Fruit fly (Drosophila melanogaster) whole organism, embryonic: ENCODE results near the gene CG12992.
A peak's percentile ranks its signal among the peaks of the same experiment; 100 is the strongest.

Source experiments
- Ada2b ChIP-seq: fragments of 200-800 bp; sonication (Bioruptor generic); IDR thresholded peaks from 2 replicates; pipeline ENCODE4 v1.3.6; 2022; ENCODE audit warnings: missing biosample characterization, missing genetic modification characterization
- Asciz ChIP-seq: fragments of 200-800 bp; sonication (Bioruptor generic); optimal IDR thresholded peaks from 2 replicates; lab custom pipeline; 2017; ENCODE audit warnings: missing biosample characterization, mild to moderate bottlenecking, missing genetic modification characterization, missing genetic modification reagents
- CG10462 ChIP-seq: fragments of 200-800 bp; sonication (Bioruptor generic); optimal IDR thresholded peaks from 2 replicates; lab custom pipeline; 2016; ENCODE audit warnings: missing biosample characterization, missing genetic modification characterization
- CG10959 ChIP-seq: fragments of 200-800 bp; sonication (Bioruptor generic); IDR thresholded peaks from 2 replicates; pipeline ENCODE4 v1.3.6; 2022; ENCODE audit warnings: missing biosample characterization, missing genetic modification characterization
- CG12659 ChIP-seq: fragments of 200-800 bp; sonication (Bioruptor generic); optimal IDR thresholded peaks from 3 replicates; lab custom pipeline; 2017; ENCODE audit warnings: mild to moderate bottlenecking, missing biosample characterization, missing genetic modification reagents, missing genetic modification characterization
- CG12942 ChIP-seq: fragments of 200-800 bp; sonication (Bioruptor generic); optimal IDR thresholded peaks from 3 replicates; lab custom pipeline; 2016; ENCODE audit warnings: missing biosample characterization, missing genetic modification characterization
- CG14014 ChIP-seq: fragments of 200-800 bp; sonication (Bioruptor generic); IDR thresholded peaks from 2 replicates; pipeline ENCODE4 v1.3.6; 2022; ENCODE audit warnings: missing biosample characterization, missing genetic modification characterization
- CG14667 ChIP-seq: fragments of 200-800 bp; sonication (Bioruptor generic); IDR thresholded peaks from 2 replicates; pipeline ENCODE4 v1.3.6; 2022; ENCODE audit warnings: missing biosample characterization, missing genetic modification characterization
- CG14710 ChIP-seq: fragments of 200-800 bp; sonication (Bioruptor generic); optimal IDR thresholded peaks from 3 replicates; lab custom pipeline; 2019; ENCODE audit warnings: missing biosample characterization, mild to moderate bottlenecking, missing genetic modification characterization, moderate library complexity
- CG16813 ChIP-seq: fragments of 200-800 bp; sonication (Bioruptor generic); IDR thresholded peaks from 3 replicates; pipeline ENCODE4 v1.3.6; 2022; ENCODE audit warnings: missing biosample characterization, missing genetic modification characterization; ENCODE audit not compliant: partially characterized antibody
- CG18599 ChIP-seq: fragments of 200-800 bp; sonication (Bioruptor generic); optimal IDR thresholded peaks from 3 replicates; lab custom pipeline; 2017; ENCODE audit warnings: missing biosample characterization, missing genetic modification characterization, mild to moderate bottlenecking, moderate library complexity, missing genetic modification reagents
- CG2120 ChIP-seq: fragments of 200-800 bp; sonication (Bioruptor generic); optimal IDR thresholded peaks from 3 replicates; lab custom pipeline; 2016; ENCODE audit warnings: missing biosample characterization, missing genetic modification characterization
- CG2129 ChIP-seq: fragments of 200-800 bp; sonication (Bioruptor generic); IDR thresholded peaks from 2 replicates; pipeline ENCODE4 v1.3.6; 2022; ENCODE audit warnings: missing biosample characterization, missing genetic modification characterization; ENCODE audit not compliant: partially characterized antibody
- CG2199 ChIP-seq: fragments of 200-800 bp; sonication (Bioruptor generic); IDR thresholded peaks from 3 replicates; pipeline ENCODE4 v1.3.6; 2022; ENCODE audit warnings: missing biosample characterization, missing genetic modification characterization
- CG34422 ChIP-seq: fragments of 200-800 bp; sonication (Bioruptor generic); IDR thresholded peaks from 3 replicates; pipeline ENCODE4 v1.3.6; 2022; ENCODE audit warnings: missing biosample characterization, missing genetic modification characterization
- CG8089 ChIP-seq: fragments of 200-800 bp; sonication (Bioruptor generic); optimal IDR thresholded peaks from 3 replicates; lab custom pipeline; 2016; ENCODE audit warnings: missing biosample characterization, missing genetic modification characterization
- CG9609 ChIP-seq: fragments of 200-800 bp; sonication (Bioruptor generic); optimal IDR thresholded peaks from 3 replicates; lab custom pipeline; 2016; ENCODE audit warnings: missing biosample characterization, missing genetic modification characterization
- CG9932 ChIP-seq: fragments of 200-800 bp; sonication (Bioruptor generic); IDR thresholded peaks from 2 replicates; pipeline ENCODE4 v1.3.6; 2022; ENCODE audit warnings: missing biosample characterization, missing genetic modification characterization
- HHEX ChIP-seq: fragments of 200-800 bp; sonication (Bioruptor generic); optimal IDR thresholded peaks from 3 replicates; lab custom pipeline; 2017; ENCODE audit warnings: missing biosample characterization, mild to moderate bottlenecking, missing genetic modification characterization, missing genetic modification reagents
- Hand ChIP-seq: fragments of 200-800 bp; sonication (Bioruptor generic); optimal IDR thresholded peaks from 2 replicates; lab custom pipeline; 2017; ENCODE audit warnings: mild to moderate bottlenecking, missing biosample characterization, missing genetic modification reagents, missing genetic modification characterization
- HmgZ ChIP-seq: fragments of 200-800 bp; sonication (Bioruptor generic); optimal IDR thresholded peaks from 2 replicates; lab custom pipeline; 2018; ENCODE audit warnings: missing biosample characterization, mild to moderate bottlenecking, missing genetic modification characterization
- Kr ChIP-seq: fragments of 200-800 bp; sonication (Bioruptor generic); optimal IDR thresholded peaks from 2 replicates; lab custom pipeline; 2017; ENCODE audit warnings: missing biosample characterization, mild to moderate bottlenecking, missing genetic modification characterization
- MTF-1 ChIP-seq: fragments of 200-800 bp; sonication (Bioruptor generic); optimal IDR thresholded peaks from 2 replicates; lab custom pipeline; 2018; ENCODE audit warnings: missing biosample characterization, mild to moderate bottlenecking, missing genetic modification characterization, borderline replicate concordance
- Meics ChIP-seq: fragments of 200-800 bp; sonication (Bioruptor generic); optimal IDR thresholded peaks from 2 replicates; lab custom pipeline; 2017; ENCODE audit warnings: missing biosample characterization, mild to moderate bottlenecking, missing genetic modification characterization
- NK7.1 ChIP-seq: fragments of 200-800 bp; sonication (Bioruptor generic); optimal IDR thresholded peaks from 3 replicates; lab custom pipeline; 2016; ENCODE audit warnings: missing biosample characterization, missing genetic modification characterization
- Nf-YA ChIP-seq: fragments of 200-800 bp; sonication (Bioruptor generic); IDR thresholded peaks from 2 replicates; pipeline ENCODE4 v1.3.6; 2022; ENCODE audit warnings: missing biosample characterization, missing genetic modification characterization
- Oli ChIP-seq: fragments of 200-800 bp; sonication (Bioruptor generic); optimal IDR thresholded peaks from 2 replicates; lab custom pipeline; 2018; ENCODE audit warnings: missing biosample characterization, mild to moderate bottlenecking, missing genetic modification characterization, moderate library complexity
- Opbp ChIP-seq: fragments of 200-800 bp; sonication (Bioruptor generic); IDR thresholded peaks from 3 replicates; pipeline ENCODE4 v1.3.6; 2022; ENCODE audit warnings: missing biosample characterization, missing genetic modification characterization; ENCODE audit not compliant: partially characterized antibody
- PHDP ChIP-seq: fragments of 200-800 bp; sonication (Bioruptor generic); optimal IDR thresholded peaks from 3 replicates; lab custom pipeline; 2018; ENCODE audit warnings: missing biosample characterization, mild to moderate bottlenecking, missing genetic modification characterization, moderate library complexity
- Spps ChIP-seq: fragments of 200-800 bp; sonication (Bioruptor generic); optimal IDR thresholded peaks from 2 replicates; lab custom pipeline; 2018; ENCODE audit warnings: missing biosample characterization, mild to moderate bottlenecking, missing genetic modification characterization
- Sry-β ChIP-seq: fragments of 200-800 bp; sonication (Bioruptor generic); optimal IDR thresholded peaks from 2 replicates; lab custom pipeline; 2018; ENCODE audit warnings: missing biosample characterization, mild to moderate bottlenecking, missing genetic modification characterization, moderate library complexity
- Sry-δ ChIP-seq: fragments of 200-800 bp; sonication (Bioruptor generic); optimal IDR thresholded peaks from 2 replicates; lab custom pipeline; 2016; ENCODE audit warnings: missing biosample characterization, missing genetic modification characterization
- Trl ChIP-seq, 3 experiments: fragments of >200 bp in 2 of 3; fragments of 200-800 bp in 1 of 3; sonication (Bioruptor generic) in 1 of 3; optimal IDR thresholded peaks; 2 replicates in 1 of 3; 3 replicates in 2 of 3; lab custom pipeline; 2016 to 2017; ENCODE audit warnings: missing biosample characterization in 1 of 3, missing genetic modification characterization in 1 of 3
- Usf ChIP-seq: fragments of 200-800 bp; sonication (Bioruptor generic); optimal IDR thresholded peaks from 2 replicates; lab custom pipeline; 2017; ENCODE audit warnings: missing genotype, missing biosample characterization, missing genetic modification characterization
- cato ChIP-seq: fragments of 200-800 bp; sonication (Bioruptor generic); optimal IDR thresholded peaks from 2 replicates; lab custom pipeline; 2016; ENCODE audit warnings: missing biosample characterization, missing genetic modification characterization, borderline replicate concordance
- dimm ChIP-seq: fragments of 200-800 bp; sonication (Bioruptor generic); IDR thresholded peaks from 2 replicates; pipeline ENCODE4 v1.3.6; 2022; ENCODE audit warnings: missing biosample characterization, missing genetic modification characterization
- dm ChIP-seq: fragments of 200-800 bp; sonication (Bioruptor generic); optimal IDR thresholded peaks from 3 replicates; lab custom pipeline; 2016; ENCODE audit warnings: missing biosample characterization, missing genetic modification characterization
- fd64A ChIP-seq: fragments of 200-800 bp; sonication (Bioruptor generic); optimal IDR thresholded peaks from 3 replicates; lab custom pipeline; 2018; ENCODE audit warnings: missing biosample characterization, mild to moderate bottlenecking, missing genetic modification characterization
- fru ChIP-seq: fragments of >200 bp; optimal IDR thresholded peaks from 2 replicates; lab custom pipeline; 2017
- gem ChIP-seq: fragments of 200-800 bp; sonication (Bioruptor generic); optimal IDR thresholded peaks from 2 replicates; lab custom pipeline; 2019; ENCODE audit warnings: missing biosample characterization, mild to moderate bottlenecking, missing genetic modification characterization, moderate library complexity
- grn ChIP-seq: fragments of 200-800 bp; sonication (Bioruptor generic); optimal IDR thresholded peaks from 3 replicates; lab custom pipeline; 2017; ENCODE audit warnings: missing biosample characterization, missing genetic modification characterization
- kni ChIP-seq: fragments of 200-800 bp; sonication (Bioruptor generic); optimal IDR thresholded peaks from 3 replicates; lab custom pipeline; 2017; ENCODE audit warnings: mild to moderate bottlenecking, missing biosample characterization, missing genetic modification reagents, missing genetic modification characterization
- lola ChIP-seq, 3 experiments: fragments of >200 bp in 2 of 3; fragments of 200-800 bp in 1 of 3; sonication (Bioruptor generic) in 1 of 3; optimal IDR thresholded peaks; 2 replicates each; lab custom pipeline; 2017 to 2019; ENCODE audit warnings: missing biosample characterization in 3 of 3, missing genetic modification characterization in 3 of 3, mild to moderate bottlenecking in 1 of 3, moderate library complexity in 1 of 3
- luna ChIP-seq: fragments of 200-800 bp; sonication (Bioruptor generic); optimal IDR thresholded peaks from 2 replicates; lab custom pipeline; 2016; ENCODE audit warnings: missing biosample characterization, missing genetic modification characterization
- mld ChIP-seq: fragments of 200-800 bp; sonication (Bioruptor generic); IDR thresholded peaks from 3 replicates; pipeline ENCODE4 v1.3.6; 2022; ENCODE audit warnings: missing biosample characterization, missing genetic modification characterization; ENCODE audit not compliant: partially characterized antibody
- peb ChIP-seq: fragments of 200-800 bp; sonication (Bioruptor generic); IDR thresholded peaks from 2 replicates; pipeline ENCODE4 v1.3.6; 2022; ENCODE audit warnings: missing biosample characterization, missing genetic modification characterization
- pros ChIP-seq: fragments of 200-800 bp; sonication (Bioruptor generic); optimal IDR thresholded peaks from 3 replicates; lab custom pipeline; 2019; ENCODE audit warnings: missing biosample characterization, mild to moderate bottlenecking, missing genetic modification characterization, moderate library complexity
- slp2 ChIP-seq: fragments of 200-800 bp; sonication (Bioruptor generic); optimal IDR thresholded peaks from 2 replicates; lab custom pipeline; 2016; ENCODE audit warnings: missing biosample characterization, missing genetic modification characterization
- trh ChIP-seq: fragments of 200-800 bp; sonication (Bioruptor generic); optimal IDR thresholded peaks from 2 replicates; lab custom pipeline; 2016; ENCODE audit warnings: missing biosample characterization, missing genetic modification characterization

The CG12992 gene

DNA sequence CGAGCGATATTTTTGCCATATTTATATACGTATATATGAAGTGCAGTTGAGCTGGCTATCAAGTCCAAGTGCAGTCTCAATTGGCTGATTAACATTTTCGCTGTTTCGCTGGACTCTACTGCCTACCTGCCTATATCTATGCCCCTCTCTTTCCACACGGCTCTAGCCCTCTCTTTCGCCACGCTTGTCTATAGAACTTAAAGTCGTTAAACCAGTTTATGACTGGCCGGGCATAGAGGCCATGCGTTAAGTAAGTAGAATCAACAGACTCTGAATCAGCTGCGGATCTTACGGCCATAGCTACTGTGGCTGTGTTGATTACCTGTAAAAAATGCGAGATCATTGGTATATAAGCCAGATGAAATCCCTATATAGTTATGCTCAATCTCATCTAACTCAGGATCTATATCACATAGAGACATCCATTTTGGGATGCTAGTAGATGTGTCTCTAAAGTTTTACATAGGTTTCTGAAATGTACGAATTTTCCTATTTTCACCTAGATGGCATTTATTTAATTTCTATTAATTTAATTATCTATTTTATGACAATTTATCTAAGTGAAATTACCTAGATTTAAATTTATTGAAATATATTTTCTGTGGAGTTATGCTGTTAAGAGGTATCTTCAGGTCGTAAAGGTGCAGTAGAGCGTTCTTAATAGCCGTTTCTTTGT is 6.9 kb upstream of the CG12992 start (continued):
- TF ChIP-seq CG9932 (GFP tag; lab: Robert Waterston, UW) (no peak), Sry-δ (no peak), CG10959 (GFP tag; lab: Robert Waterston, UW) (no peak), CG12659 (no peak), CG2199 (no peak), CG18599 (GFP tag; lab: Kevin White, UChicago) (no peak), CG9609 (GFP tag; lab: Kevin White, UChicago) (no peak), Oli (peak; percentile 48), kni (no peak), CG2120 (no peak), Nf-YA (GFP tag; lab: Robert Waterston, UW) (no peak), CG14710 (tag; lab: Kevin White, UChicago) (peak; percentile 57), Opbp (GFP tag; lab: Robert Waterston, UW) (no peak), PHDP (tag; lab: Kevin White, UChicago) (peak; percentile 14), fd64A (GFP tag; lab: Kevin White, UChicago) (no peak), Meics (GFP tag; lab: Kevin White, UChicago) (peak; percentile 14), dm (GFP tag; lab: Kevin White, UChicago) (no peak), CG14667 (GFP tag; lab: Robert Waterston, UW) (no peak), CG34422 (GFP tag; lab: Robert Waterston, UW) (no peak), CG12942 (GFP tag; lab: Kevin White, UChicago) (no peak), Usf (GFP tag; lab: Kevin White, UChicago) (no peak), Spps (tag; lab: Kevin White, UChicago) (peak; percentile 27), fru (no peak), Asciz (GFP tag; lab: Kevin White, UChicago) (no peak), mld (GFP tag; lab: Robert Waterston, UW) (no peak), gem (peak; percentile 71), luna (GFP tag; lab: Kevin White, UChicago) (no peak), CG2129 (GFP tag; lab: Robert Waterston, UW) (no peak), slp2 (no peak), NK7.1 (GFP tag; lab: Kevin White, UChicago) (no peak), Hand (GFP tag; lab: Kevin White, UChicago) (no peak), Sry-β (GFP tag; lab: Kevin White, UChicago) (no peak), pros (no peak), grn (no peak), lola (GFP tag; optimal IDR thresholded peaks at IDR 0.05; lab: Kevin White, UChicago) (peak in 1 of 3 experiments; percentile 73), trh (no peak), dimm (GFP tag; lab: Robert Waterston, UW) (no peak), CG16813 (no peak), CG8089 (GFP tag; lab: Kevin White, UChicago) (no peak), Ada2b (GFP tag; lab: Robert Waterston, UW) (no peak), MTF-1 (GFP tag; lab: Kevin White, UChicago) (no peak), cato (GFP tag; lab: Kevin White, UChicago) (no peak), Trl (optimal IDR thresholded peaks at IDR 0.05; lab: Kevin White, UChicago) (no peak), Trl (GFP tag; optimal IDR thresholded peaks at IDR 0.05; lab: Kevin White, UChicago) (no peak), HmgZ (tag; lab: Kevin White, UChicago) (no peak), CG14014 (GFP tag; lab: Robert Waterston, UW) (no peak; the same call in 1 of the 2 replicates), HHEX (GFP tag; lab: Kevin White, UChicago) (no peak), peb (GFP tag; lab: Robert Waterston, UW) (0 out of 2 replicates have a peak, but pooled peaks have one; percentile 11), CG10462 (GFP tag; lab: Kevin White, UChicago) (no peak), Kr (GFP tag; lab: Kevin White, UChicago) (no peak)
